Worm (Caenorhabditis elegans): ENCODE results near the gene unc-60.

unc-60 gene

DNA sequence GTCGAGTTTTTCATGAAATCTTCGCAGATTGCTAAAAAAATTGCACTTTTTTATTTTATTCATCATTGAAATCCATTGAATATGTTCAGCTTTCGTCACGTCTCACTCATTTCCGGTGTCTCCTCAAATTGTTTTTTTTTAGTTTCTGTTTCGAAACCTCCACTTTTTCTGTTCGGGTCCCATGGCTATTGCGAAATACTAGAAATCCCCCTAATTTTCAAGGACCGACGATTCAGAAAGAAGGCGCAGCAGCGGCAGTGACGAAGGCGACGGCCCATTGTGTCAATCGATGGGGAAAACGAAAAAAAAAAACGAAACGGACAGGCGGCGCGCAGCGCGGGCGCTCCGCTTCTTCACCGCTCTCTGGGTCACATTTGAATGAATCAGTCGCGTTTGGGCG, 2.9 kb upstream of the unc-60 start:
- TF ChIP-seq tab-1 (GFP tag; IDR thresholded peaks at IDR 0.05) (no peak), ztf-29 (GFP tag; IDR thresholded peaks at IDR 0.05) (no peak), T22C8.4 (GFP tag; IDR thresholded peaks at IDR 0.05) (no peak), cog-1 (tag; optimal IDR thresholded peaks at IDR 0.05) (no peak), ztf-23 (GFP tag; IDR thresholded peaks at IDR 0.05) (no peak), med-1 (GFP tag; optimal IDR thresholded peaks at IDR 0.05; ENCODE audit: insufficient read depth) (no peak), flt-1 (GFP tag; IDR thresholded peaks at IDR 0.05) (no peak), ref-1 (GFP tag; conservative IDR thresholded peaks at IDR 0.05) (no peak), klf-2 (GFP tag; conservative IDR thresholded peaks at IDR 0.05) (no peak)

DNA sequence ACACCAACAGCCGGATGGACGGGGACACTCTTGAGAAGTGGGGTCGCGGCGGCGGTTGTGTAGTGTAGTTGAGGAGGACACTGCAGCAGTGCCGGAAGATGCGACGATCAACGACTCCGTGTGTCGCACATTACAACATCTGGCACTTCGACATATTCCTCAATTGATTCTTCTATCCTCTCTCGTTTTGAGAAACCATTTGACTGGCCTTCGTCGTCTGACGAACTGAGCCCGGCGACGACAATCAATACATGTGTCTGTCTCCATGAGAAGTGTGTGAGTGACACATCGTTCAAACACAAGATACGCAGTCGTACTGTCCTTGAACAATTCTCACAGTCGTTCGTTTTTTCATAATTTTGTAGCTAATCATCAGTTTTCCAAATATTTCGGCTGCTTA, 2.3 kb upstream of the unc-60 start:
- no peak for TF ChIP-seq tab-1 (GFP tag; IDR thresholded peaks at IDR 0.05)
- TF ChIP-seq ref-1 (GFP tag; conservative IDR thresholded peaks at IDR 0.05) = no peak
- TF ChIP-seq med-1 (GFP tag; optimal IDR thresholded peaks at IDR 0.05; ENCODE audit: insufficient read depth) = no peak
- TF ChIP-seq T22C8.4 (GFP tag; IDR thresholded peaks at IDR 0.05) = no peak
- no peak for TF ChIP-seq cog-1 (tag; optimal IDR thresholded peaks at IDR 0.05)
- no peak for TF ChIP-seq ztf-23 (GFP tag; IDR thresholded peaks at IDR 0.05)
- TF ChIP-seq klf-2 (GFP tag; conservative IDR thresholded peaks at IDR 0.05) = no peak
- TF ChIP-seq ztf-29 (GFP tag; IDR thresholded peaks at IDR 0.05) = no peak
- TF ChIP-seq flt-1 (GFP tag; IDR thresholded peaks at IDR 0.05) = no peak

DNA sequence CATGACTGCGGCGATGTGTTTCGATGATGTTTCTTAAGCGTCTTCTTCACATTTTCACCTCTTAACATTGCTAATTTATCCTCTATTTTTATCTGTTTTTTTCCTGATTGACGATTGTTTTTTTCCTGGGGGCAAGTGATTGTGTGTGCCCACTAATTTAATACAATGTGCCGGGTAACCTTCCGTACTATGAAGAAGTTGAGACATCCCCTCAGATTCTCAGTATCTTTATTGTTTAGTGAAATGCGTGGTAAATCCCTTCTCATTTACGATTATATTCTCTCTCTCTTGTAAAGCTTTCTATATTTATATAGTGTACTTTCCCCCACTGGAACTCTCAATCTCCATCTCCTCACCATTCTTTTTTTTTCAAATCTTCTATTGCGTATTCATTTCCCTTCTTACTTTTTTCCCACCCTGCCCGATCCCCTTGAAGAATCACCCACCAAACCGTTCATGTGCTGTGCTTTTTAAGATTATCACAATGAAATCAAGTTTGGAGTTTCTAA, 1.5 kb downstream of the unc-60 start:
- TF ChIP-seq ref-1 (GFP tag; conservative IDR thresholded peaks at IDR 0.05) (no peak), T22C8.4 (GFP tag; IDR thresholded peaks at IDR 0.05) (no peak), med-1 (GFP tag; optimal IDR thresholded peaks at IDR 0.05; ENCODE audit: insufficient read depth) (no peak), ztf-23 (GFP tag; IDR thresholded peaks at IDR 0.05) (no peak), ztf-29 (GFP tag; IDR thresholded peaks at IDR 0.05) (no peak), klf-2 (GFP tag; conservative IDR thresholded peaks at IDR 0.05) (no peak), tab-1 (GFP tag; IDR thresholded peaks at IDR 0.05) (no peak), flt-1 (GFP tag; IDR thresholded peaks at IDR 0.05) (no peak), cog-1 (tag; optimal IDR thresholded peaks at IDR 0.05) (no peak)

DNA sequence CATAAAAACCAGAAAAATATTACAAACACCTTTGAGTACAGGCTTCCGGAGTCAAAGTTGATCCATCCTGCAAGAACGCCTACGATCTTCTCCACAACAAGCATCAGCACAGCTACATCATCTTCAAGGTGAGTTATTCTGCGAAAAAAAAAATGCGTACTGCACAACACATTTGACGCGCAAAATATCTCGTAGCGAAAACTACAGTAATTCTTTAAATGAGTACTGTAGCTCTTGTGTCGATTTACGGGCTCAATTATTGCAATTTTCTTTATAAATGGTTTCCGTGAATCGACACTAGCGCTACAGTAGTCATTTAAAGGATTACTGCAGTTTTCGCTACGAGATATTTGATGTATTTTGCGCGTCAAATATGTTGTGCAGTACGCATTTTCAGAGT, 2.0 kb downstream of the unc-60 start:
- TF ChIP-seq cog-1 (tag; optimal IDR thresholded peaks at IDR 0.05) (no peak), flt-1 (GFP tag; IDR thresholded peaks at IDR 0.05) (no peak), tab-1 (GFP tag; IDR thresholded peaks at IDR 0.05) (no peak), ztf-29 (GFP tag; IDR thresholded peaks at IDR 0.05) (no peak), T22C8.4 (GFP tag; IDR thresholded peaks at IDR 0.05) (no peak), klf-2 (GFP tag; conservative IDR thresholded peaks at IDR 0.05) (no peak), med-1 (GFP tag; optimal IDR thresholded peaks at IDR 0.05; ENCODE audit: insufficient read depth) (no peak), ref-1 (GFP tag; conservative IDR thresholded peaks at IDR 0.05) (no peak), ztf-23 (GFP tag; IDR thresholded peaks at IDR 0.05) (no peak)

DNA sequence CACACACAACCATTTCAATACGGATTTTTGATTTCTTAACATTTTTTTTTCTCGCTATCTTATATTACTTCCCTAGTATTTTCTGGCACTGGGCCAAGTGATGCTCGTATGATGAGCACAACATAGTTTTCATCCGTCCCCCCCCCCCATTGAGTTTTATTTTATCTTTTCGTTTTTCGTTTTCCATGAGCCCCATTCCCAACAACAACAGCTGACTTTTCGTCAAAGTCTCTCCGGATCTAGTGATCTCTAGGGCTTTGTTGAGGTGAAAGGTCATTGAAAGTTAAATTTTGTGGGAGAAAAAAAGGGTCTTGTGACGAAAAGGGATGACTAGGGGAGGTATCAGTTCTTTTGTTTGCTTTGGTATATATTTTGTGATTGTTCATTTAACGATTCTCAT, 6.0 kb downstream of the unc-60 start:
- TF ChIP-seq ztf-23 (GFP tag; IDR thresholded peaks at IDR 0.05) (no peak), klf-2 (GFP tag; conservative IDR thresholded peaks at IDR 0.05) (no peak), cog-1 (tag; optimal IDR thresholded peaks at IDR 0.05) (no peak), ref-1 (GFP tag; conservative IDR thresholded peaks at IDR 0.05) (no peak), med-1 (GFP tag; optimal IDR thresholded peaks at IDR 0.05; ENCODE audit: insufficient read depth) (no peak), flt-1 (GFP tag; IDR thresholded peaks at IDR 0.05) (no peak), T22C8.4 (GFP tag; IDR thresholded peaks at IDR 0.05) (no peak), tab-1 (GFP tag; IDR thresholded peaks at IDR 0.05) (no peak), ztf-29 (GFP tag; IDR thresholded peaks at IDR 0.05) (no peak)

DNA sequence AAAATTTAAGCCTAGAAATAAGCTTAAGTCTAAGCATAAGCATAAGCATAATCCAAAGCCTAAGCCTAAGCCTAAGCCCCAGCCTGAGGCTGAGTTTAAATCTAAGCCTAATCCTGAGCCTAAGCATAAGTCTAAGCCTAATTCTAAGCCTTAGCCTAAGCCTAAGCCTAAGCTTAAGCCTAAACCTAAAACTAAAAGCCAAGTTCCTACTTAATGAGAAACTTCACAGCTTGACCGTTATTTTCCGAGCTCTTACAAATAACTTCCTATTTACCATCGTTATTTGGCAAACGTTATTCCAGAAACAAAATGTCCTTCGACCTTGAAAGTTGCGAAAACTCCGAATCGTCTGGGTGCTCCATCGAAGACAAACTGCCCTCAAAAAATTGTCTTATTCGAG, 6.9 kb downstream of the unc-60 start, which contains the start of gene C38C3.4:
Gene C38C3.4, plus strand, starts transcription at position 301 of the 400 bp plus-strand sequence.
- TF ChIP-seq tab-1 (GFP tag; IDR thresholded peaks at IDR 0.05) (no peak), ztf-23 (GFP tag; IDR thresholded peaks at IDR 0.05) (no peak), klf-2 (GFP tag; conservative IDR thresholded peaks at IDR 0.05) (no peak), med-1 (GFP tag; optimal IDR thresholded peaks at IDR 0.05; ENCODE audit: insufficient read depth) (no peak)

DNA sequence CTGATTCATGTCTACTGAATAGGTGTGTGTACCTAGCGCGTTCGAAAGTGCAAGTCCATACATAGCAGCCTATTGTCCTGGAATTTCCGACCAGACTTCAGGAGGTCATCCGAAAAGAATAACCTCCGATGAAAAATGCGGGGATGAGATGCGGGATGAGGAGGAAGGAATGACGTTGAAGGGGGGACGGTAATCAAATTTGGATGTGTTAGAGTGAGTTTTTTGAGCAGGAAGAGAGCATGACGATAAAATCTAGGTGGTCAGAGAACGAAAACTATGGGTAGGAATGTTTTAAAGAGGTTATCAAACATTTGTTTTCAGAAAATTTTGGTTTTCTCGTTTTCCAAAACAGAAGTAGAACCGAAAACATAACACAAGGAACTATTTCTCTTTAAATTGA, 11.1 kb downstream of the unc-60 start:
- TF ChIP-seq tab-1 (GFP tag; IDR thresholded peaks at IDR 0.05) (no peak), ztf-23 (GFP tag; IDR thresholded peaks at IDR 0.05) (no peak), cog-1 (tag; optimal IDR thresholded peaks at IDR 0.05) (no peak), flt-1 (GFP tag; IDR thresholded peaks at IDR 0.05) (no peak), ztf-29 (GFP tag; IDR thresholded peaks at IDR 0.05) (no peak), klf-2 (GFP tag; conservative IDR thresholded peaks at IDR 0.05) (no peak), med-1 (GFP tag; optimal IDR thresholded peaks at IDR 0.05; ENCODE audit: insufficient read depth) (no peak), ref-1 (GFP tag; conservative IDR thresholded peaks at IDR 0.05) (no peak)

DNA sequence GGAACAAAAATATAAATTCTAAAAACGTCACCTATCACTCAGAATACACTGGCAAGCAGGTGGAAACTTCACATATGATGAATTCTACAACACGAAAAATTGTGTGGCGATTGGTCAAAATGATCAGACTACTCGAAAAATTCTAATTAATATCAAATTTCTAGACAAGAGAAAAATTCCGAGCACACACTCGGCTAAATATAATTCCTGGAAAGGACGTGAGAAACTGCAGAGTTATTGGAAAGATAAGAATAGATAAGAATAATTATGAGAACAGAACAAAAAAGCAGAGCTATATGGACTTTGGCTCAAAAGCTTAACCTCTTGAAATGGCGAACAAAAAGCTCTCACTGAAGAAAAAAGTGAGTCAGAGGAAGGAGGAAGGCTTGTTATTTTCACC, 12.4 kb downstream of the unc-60 start:
- TF ChIP-seq med-1 (GFP tag; optimal IDR thresholded peaks at IDR 0.05; ENCODE audit: insufficient read depth) (no peak), ref-1 (GFP tag; conservative IDR thresholded peaks at IDR 0.05) (no peak), cog-1 (tag; optimal IDR thresholded peaks at IDR 0.05) (no peak), tab-1 (GFP tag; IDR thresholded peaks at IDR 0.05) (no peak), ztf-29 (GFP tag; IDR thresholded peaks at IDR 0.05) (no peak), T22C8.4 (GFP tag; IDR thresholded peaks at IDR 0.05) (no peak), flt-1 (GFP tag; IDR thresholded peaks at IDR 0.05) (no peak), ztf-23 (GFP tag; IDR thresholded peaks at IDR 0.05) (no peak), klf-2 (GFP tag; conservative IDR thresholded peaks at IDR 0.05) (no peak)

DNA sequence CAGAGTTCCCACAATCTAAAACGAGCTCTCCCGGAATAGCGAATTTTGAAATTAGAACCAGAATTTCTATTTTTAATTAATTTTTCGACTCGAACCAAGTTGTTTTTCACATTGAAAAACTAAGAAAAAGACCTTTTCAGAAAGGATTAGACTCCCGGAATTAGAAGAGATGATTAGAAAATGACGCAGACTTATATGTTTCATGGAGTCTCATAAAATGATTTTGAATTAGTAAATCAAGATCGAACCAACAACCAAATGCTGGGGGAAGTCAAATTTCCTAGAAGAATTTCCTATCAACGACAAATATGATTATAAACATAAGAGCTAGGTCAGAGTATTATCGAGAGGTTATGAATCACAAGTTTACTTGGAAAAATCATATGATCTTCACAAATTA, 13.8 kb downstream of the unc-60 start:
- TF ChIP-seq med-1 (GFP tag; optimal IDR thresholded peaks at IDR 0.05; ENCODE audit: insufficient read depth) (no peak), klf-2 (GFP tag; conservative IDR thresholded peaks at IDR 0.05) (no peak), ztf-23 (GFP tag; IDR thresholded peaks at IDR 0.05) (no peak), cog-1 (tag; optimal IDR thresholded peaks at IDR 0.05) (no peak), ref-1 (GFP tag; conservative IDR thresholded peaks at IDR 0.05) (no peak), ztf-29 (GFP tag; IDR thresholded peaks at IDR 0.05) (no peak)

DNA sequence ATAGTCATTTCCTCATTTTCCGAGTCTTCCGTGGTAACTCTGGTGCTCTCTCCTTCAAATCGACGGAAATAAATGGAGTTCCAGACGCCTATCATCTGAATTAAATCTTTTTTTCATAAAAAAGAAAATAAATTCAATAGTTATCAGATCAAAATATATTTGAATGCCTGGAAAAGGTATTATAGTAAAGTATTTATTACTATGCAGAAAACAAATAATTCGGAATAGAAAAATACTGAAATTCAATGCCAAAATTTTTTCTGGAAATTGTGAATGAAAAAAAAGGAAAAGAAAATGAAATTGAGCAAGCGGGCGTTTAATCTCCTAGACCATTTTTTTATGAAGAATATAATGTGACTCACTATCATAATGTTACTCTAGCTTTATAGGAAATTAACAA, 16.6 kb downstream of the unc-60 start, which contains the start of gene C38C3.6:
Gene C38C3.6, minus strand, starts transcription at position 101 of the 400 bp plus-strand sequence.
- TF ChIP-seq T22C8.4 (GFP tag; IDR thresholded peaks at IDR 0.05) (no peak), tab-1 (GFP tag; IDR thresholded peaks at IDR 0.05) (no peak), ref-1 (GFP tag; conservative IDR thresholded peaks at IDR 0.05) (no peak), flt-1 (GFP tag; IDR thresholded peaks at IDR 0.05) (no peak), cog-1 (tag; optimal IDR thresholded peaks at IDR 0.05) (no peak), ztf-29 (GFP tag; IDR thresholded peaks at IDR 0.05) (no peak)
